Fruit fly (Drosophila melanogaster) whole organism, embryonic: ENCODE results near the gene mEFG1.

Source experiments
- Atf-2 ChIP-seq: fragments of 200-800 bp; sonication (Bioruptor generic); optimal IDR thresholded peaks from 2 replicates; lab custom pipeline; 2016; ENCODE audit warnings: missing biosample characterization, missing genetic modification characterization
- B-H2 ChIP-seq: fragments of 200-800 bp; sonication (Bioruptor generic); optimal IDR thresholded peaks from 2 replicates; lab custom pipeline; 2018; ENCODE audit warnings: missing biosample characterization, mild to moderate bottlenecking, missing genetic modification characterization
- BEAF-32 ChIP-seq: fragments of 200-800 bp; sonication (Bioruptor generic); optimal IDR thresholded peaks from 3 replicates; lab custom pipeline; 2017; ENCODE audit warnings: missing biosample characterization, missing genetic modification characterization, mild to moderate bottlenecking, moderate library complexity, missing genetic modification reagents
- Bgb ChIP-seq: fragments of 200-800 bp; sonication (Bioruptor generic); IDR thresholded peaks from 2 replicates; pipeline ENCODE4 v1.3.6; 2022; ENCODE audit warnings: missing biosample characterization, missing genetic modification characterization; ENCODE audit not compliant: partially characterized antibody
- CG10321 ChIP-seq: fragments of 200-800 bp; sonication (Bioruptor generic); IDR thresholded peaks from 2 replicates; pipeline ENCODE4 v1.3.6; 2022; ENCODE audit warnings: missing biosample characterization, missing genetic modification characterization
- CG10543 ChIP-seq: fragments of 200-800 bp; sonication (Bioruptor generic); optimal IDR thresholded peaks from 3 replicates; lab custom pipeline; 2017; ENCODE audit warnings: missing biosample characterization, mild to moderate bottlenecking, missing genetic modification characterization, moderate library complexity
- CG1233 ChIP-seq: fragments of 200-800 bp; sonication (Bioruptor generic); optimal IDR thresholded peaks from 4 replicates; lab custom pipeline; 2018; ENCODE audit warnings: missing biosample characterization, mild to moderate bottlenecking, missing genetic modification characterization
- CG12769 ChIP-seq: fragments of 200-800 bp; sonication (Bioruptor generic); optimal IDR thresholded peaks from 2 replicates; lab custom pipeline; 2019; ENCODE audit warnings: missing biosample characterization, mild to moderate bottlenecking, missing genetic modification characterization, moderate library complexity
- CG13894 ChIP-seq: fragments of 200-800 bp; sonication (Bioruptor generic); optimal IDR thresholded peaks from 3 replicates; lab custom pipeline; 2018; ENCODE audit warnings: missing biosample characterization, mild to moderate bottlenecking, missing genetic modification characterization, moderate library complexity
- CG16813 ChIP-seq: fragments of 200-800 bp; sonication (Bioruptor generic); IDR thresholded peaks from 3 replicates; pipeline ENCODE4 v1.3.6; 2022; ENCODE audit warnings: missing biosample characterization, missing genetic modification characterization; ENCODE audit not compliant: partially characterized antibody
- CG2120 ChIP-seq: fragments of 200-800 bp; sonication (Bioruptor generic); optimal IDR thresholded peaks from 3 replicates; lab custom pipeline; 2016; ENCODE audit warnings: missing biosample characterization, missing genetic modification characterization
- CG31441 ChIP-seq: fragments of 200-800 bp; sonication (Bioruptor generic); IDR thresholded peaks from 2 replicates; pipeline ENCODE4 v1.3.6; 2022; ENCODE audit warnings: missing biosample characterization, missing genetic modification characterization
- CG4282 ChIP-seq: fragments of 200-800 bp; sonication (Bioruptor generic); optimal IDR thresholded peaks from 2 replicates; lab custom pipeline; 2016; ENCODE audit warnings: missing biosample characterization, missing genetic modification characterization
- CG8281 ChIP-seq: fragments of 200-800 bp; sonication (Bioruptor generic); optimal IDR thresholded peaks from 2 replicates; lab custom pipeline; 2018; ENCODE audit warnings: missing biosample characterization, mild to moderate bottlenecking, missing genetic modification characterization, moderate library complexity
- CG8359 ChIP-seq: fragments of 200-800 bp; sonication (Bioruptor generic); optimal IDR thresholded peaks from 2 replicates; lab custom pipeline; 2017; ENCODE audit warnings: missing biosample characterization, mild to moderate bottlenecking, missing genetic modification characterization, borderline replicate concordance
- CG8388 ChIP-seq: fragments of 200-800 bp; sonication (Bioruptor generic); optimal IDR thresholded peaks from 2 replicates; lab custom pipeline; 2019; ENCODE audit warnings: missing biosample characterization, mild to moderate bottlenecking, missing genetic modification characterization, moderate library complexity
- GATAe ChIP-seq: fragments of 200-800 bp; sonication (Bioruptor generic); conservative IDR thresholded peaks from 2 replicates; pipeline ENCODE4 v1.3.6; 2022; ENCODE audit warnings: missing biosample characterization, missing genetic modification characterization
- HLH3B ChIP-seq: fragments of 200-800 bp; sonication (Bioruptor generic); IDR thresholded peaks from 2 replicates; pipeline ENCODE4 v1.3.6; 2022; ENCODE audit warnings: missing biosample characterization, missing genetic modification characterization
- Hr51 ChIP-seq, 2 experiments: fragments of 200-800 bp; sonication (Bioruptor generic); optimal IDR thresholded peaks; 2 replicates in 1 of 2; 3 replicates in 1 of 2; lab custom pipeline; 2016 to 2018; ENCODE audit warnings: missing biosample characterization in 2 of 2, missing genetic modification characterization in 2 of 2, mild to moderate bottlenecking in 1 of 2, moderate library complexity in 1 of 2
- NC2β ChIP-seq: fragments of 200-800 bp; sonication (Bioruptor generic); optimal IDR thresholded peaks from 2 replicates; lab custom pipeline; 2016; ENCODE audit warnings: missing biosample characterization, missing genetic modification characterization
- NK7.1 ChIP-seq: fragments of 200-800 bp; sonication (Bioruptor generic); optimal IDR thresholded peaks from 3 replicates; lab custom pipeline; 2016; ENCODE audit warnings: missing biosample characterization, missing genetic modification characterization
- Neu2 ChIP-seq: fragments of 200-800 bp; sonication (Bioruptor generic); optimal IDR thresholded peaks from 3 replicates; lab custom pipeline; 2016; ENCODE audit warnings: missing biosample characterization, missing genetic modification characterization, borderline replicate concordance
- Nf-YC ChIP-seq: fragments of 200-800 bp; optimal IDR thresholded peaks from 3 replicates; lab custom pipeline; 2019; ENCODE audit warnings: missing biosample characterization, mild to moderate bottlenecking, missing genetic modification characterization, moderate library complexity
- Opbp ChIP-seq: fragments of 200-800 bp; sonication (Bioruptor generic); IDR thresholded peaks from 3 replicates; pipeline ENCODE4 v1.3.6; 2022; ENCODE audit warnings: missing biosample characterization, missing genetic modification characterization; ENCODE audit not compliant: partially characterized antibody
- Scr ChIP-seq: fragments of 200-800 bp; sonication (Bioruptor generic); IDR thresholded peaks from 2 replicates; pipeline ENCODE4 v1.3.6; 2022; ENCODE audit warnings: missing biosample characterization, missing genetic modification characterization; ENCODE audit not compliant: partially characterized antibody
- Six4 ChIP-seq: fragments of 200-800 bp; sonication (Bioruptor generic); optimal IDR thresholded peaks from 2 replicates; lab custom pipeline; 2016; ENCODE audit warnings: missing biosample characterization, missing genetic modification characterization
- TFAM ChIP-seq: fragments of 200-800 bp; sonication (Bioruptor generic); optimal IDR thresholded peaks from 2 replicates; lab custom pipeline; 2017; ENCODE audit warnings: missing biosample characterization, missing genetic modification characterization, inconsistent platforms
- Tbp ChIP-seq: fragments of >200 bp; optimal IDR thresholded peaks from 2 replicates; lab custom pipeline; 2018; ENCODE audit warnings: missing biosample characterization, missing genetic modification characterization
- al ChIP-seq: fragments of 200-800 bp; sonication (Bioruptor generic); IDR thresholded peaks from 2 replicates; pipeline ENCODE4 v1.3.6; 2022; ENCODE audit warnings: missing biosample characterization, missing genetic modification characterization
- aop ChIP-seq: fragments of 200-800 bp; sonication (Bioruptor generic); IDR thresholded peaks from 2 replicates; pipeline ENCODE4 v1.3.6; 2022; ENCODE audit warnings: missing biosample characterization, missing genetic modification characterization
- ap ChIP-seq: fragments of 200-800 bp; sonication (Bioruptor generic); IDR thresholded peaks from 2 replicates; pipeline ENCODE4 v1.3.6; 2022; ENCODE audit warnings: missing biosample characterization, missing genetic modification characterization
- ase ChIP-seq: fragments of 200-800 bp; sonication (Bioruptor generic); IDR thresholded peaks from 3 replicates; pipeline ENCODE4 v1.3.6; 2022; ENCODE audit warnings: missing biosample characterization, missing genetic modification characterization
- ato ChIP-seq: fragments of 200-800 bp; sonication (Bioruptor generic); IDR thresholded peaks from 2 replicates; pipeline ENCODE4 v1.3.6; 2022; ENCODE audit warnings: missing biosample characterization, missing genetic modification characterization; ENCODE audit not compliant: partially characterized antibody
- az2 ChIP-seq: fragments of 200-800 bp; sonication (Bioruptor generic); optimal IDR thresholded peaks from 3 replicates; lab custom pipeline; 2016; ENCODE audit warnings: missing biosample characterization, missing genetic modification characterization
- bcd ChIP-seq: fragments of 200-800 bp; sonication (Bioruptor generic); optimal IDR thresholded peaks from 2 replicates; lab custom pipeline; 2017; ENCODE audit warnings: missing biosample characterization, mild to moderate bottlenecking, missing genetic modification characterization
- grn ChIP-seq: fragments of 200-800 bp; sonication (Bioruptor generic); optimal IDR thresholded peaks from 3 replicates; lab custom pipeline; 2017; ENCODE audit warnings: missing biosample characterization, missing genetic modification characterization
- kay ChIP-seq: fragments of 200-800 bp; sonication (Bioruptor generic); optimal IDR thresholded peaks from 2 replicates; lab custom pipeline; 2016; ENCODE audit warnings: missing biosample characterization, missing genetic modification characterization
- lmd ChIP-seq: fragments of 200-800 bp; sonication (Bioruptor generic); IDR thresholded peaks from 2 replicates; pipeline ENCODE4 v1.3.6; 2022; ENCODE audit warnings: missing biosample characterization, missing genetic modification characterization
- mam ChIP-seq: fragments of 200-800 bp; sonication (Bioruptor generic); optimal IDR thresholded peaks from 3 replicates; lab custom pipeline; 2016; ENCODE audit warnings: missing biosample characterization, missing genetic modification characterization
- nau ChIP-seq: fragments of 200-800 bp; sonication (Bioruptor generic); optimal IDR thresholded peaks from 3 replicates; lab custom pipeline; 2017; ENCODE audit warnings: missing biosample characterization, mild to moderate bottlenecking, missing genetic modification characterization, missing genetic modification reagents
- nmo ChIP-seq: fragments of 200-800 bp; sonication (Bioruptor generic); optimal IDR thresholded peaks from 2 replicates; lab custom pipeline; 2018; ENCODE audit warnings: missing biosample characterization, mild to moderate bottlenecking, missing genetic modification characterization, moderate library complexity
- pfk ChIP-seq: fragments of 200-800 bp; sonication (Bioruptor generic); optimal IDR thresholded peaks from 2 replicates; lab custom pipeline; 2018; ENCODE audit warnings: missing biosample characterization, mild to moderate bottlenecking, missing genetic modification characterization, moderate library complexity
- pita ChIP-seq: fragments of 200-800 bp; sonication (Bioruptor generic); optimal IDR thresholded peaks from 2 replicates; lab custom pipeline; 2017; ENCODE audit warnings: missing biosample characterization, mild to moderate bottlenecking, missing genetic modification characterization
- row ChIP-seq: fragments of 200-800 bp; sonication (Bioruptor generic); IDR thresholded peaks from 3 replicates; pipeline ENCODE4 v1.3.6; 2022; ENCODE audit warnings: missing biosample characterization, missing genetic modification characterization
- slou ChIP-seq: fragments of 200-800 bp; sonication (Bioruptor generic); optimal IDR thresholded peaks from 3 replicates; lab custom pipeline; 2016; ENCODE audit warnings: missing biosample characterization, missing genetic modification characterization
- sob ChIP-seq: fragments of 200-800 bp; sonication (Bioruptor generic); IDR thresholded peaks from 2 replicates; pipeline ENCODE4 v1.3.6; 2022; ENCODE audit warnings: missing biosample characterization, missing genetic modification characterization
- sqz ChIP-seq: fragments of 200-800 bp; sonication (Bioruptor generic); optimal IDR thresholded peaks from 3 replicates; lab custom pipeline; 2018; ENCODE audit warnings: missing biosample characterization, mild to moderate bottlenecking, missing genetic modification characterization
- stc ChIP-seq: fragments of 200-800 bp; sonication (Bioruptor generic); IDR thresholded peaks from 2 replicates; pipeline ENCODE4 v1.3.6; 2022; ENCODE audit warnings: missing biosample characterization, missing genetic modification characterization
- tx ChIP-seq: fragments of 200-800 bp; sonication (Bioruptor generic); optimal IDR thresholded peaks from 2 replicates; lab custom pipeline; 2016; ENCODE audit warnings: missing biosample characterization, missing genetic modification characterization
- zen ChIP-seq: fragments of 200-800 bp; sonication (Bioruptor generic); optimal IDR thresholded peaks from 3 replicates; lab custom pipeline; 2018; ENCODE audit warnings: missing biosample characterization, mild to moderate bottlenecking, missing genetic modification characterization, moderate library complexity
- zfh1 ChIP-seq: fragments of 200-800 bp; sonication (Bioruptor generic); IDR thresholded peaks from 3 replicates; pipeline ENCODE4 v1.3.6; 2022; ENCODE audit warnings: missing biosample characterization, missing genetic modification characterization

Gene mEFG1

dm6 chr2L:7261989-7262388, 39.1 kb upstream of the mEFG1 start (continued):
- TF ChIP-seq CG13894 (tag; lab: Kevin White, UChicago) (no peak), az2 (peak; percentile 64), CG4282 (GFP tag; lab: Kevin White, UChicago) (no peak), aop (no peak), lmd (GFP tag; lab: Robert Waterston, UW) (peak; percentile 59), CG8281 (tag; lab: Kevin White, UChicago) (no peak), HLH3B (GFP tag; lab: Robert Waterston, UW) (peak; percentile 66), GATAe (GFP tag; lab: Robert Waterston, UW) (no peak), kay (GFP tag; lab: Kevin White, UChicago) (no peak), slou (GFP tag; lab: Kevin White, UChicago) (no peak), CG31441 (GFP tag; lab: Robert Waterston, UW) (peak; percentile 49), mam (GFP tag; lab: Kevin White, UChicago) (no peak), CG1233 (no peak), pfk (no peak), Opbp (GFP tag; lab: Robert Waterston, UW) (no peak), Tbp (GFP tag; lab: Kevin White, UChicago) (no peak), grn (GFP tag; lab: Kevin White, UChicago) (no peak), TFAM (GFP tag; lab: Kevin White, UChicago) (no peak), CG8359 (GFP tag; lab: Kevin White, UChicago) (peak; percentile 8), Six4 (GFP tag; lab: Kevin White, UChicago) (peak; percentile 24), CG16813 (GFP tag; lab: Robert Waterston, UW) (no peak), nau (GFP tag; lab: Kevin White, UChicago) (no peak), NC2β (GFP tag; lab: Kevin White, UChicago) (peak; percentile 26), ase (GFP tag; lab: Robert Waterston, UW) (no peak), CG8388 (GFP tag; lab: Kevin White, UChicago) (peak; percentile 73), Scr (GFP tag; lab: Robert Waterston, UW) (no peak), Neu2 (GFP tag; lab: Kevin White, UChicago) (no peak), Nf-YC (tag; lab: Kevin White, UChicago) (no peak), NK7.1 (GFP tag; lab: Kevin White, UChicago) (no peak), row (GFP tag; lab: Robert Waterston, UW) (peak; percentile 57), CG10543 (GFP tag; lab: Kevin White, UChicago) (no peak), CG12769 (peak; percentile 29), Atf-2 (no peak), pita (GFP tag; lab: Kevin White, UChicago) (no peak), B-H2 (GFP tag; lab: Kevin White, UChicago) (no peak), bcd (GFP tag; lab: Kevin White, UChicago) (peak; percentile 32), CG10321 (GFP tag; lab: Robert Waterston, UW) (no peak), Hr51 (GFP tag; optimal IDR thresholded peaks at IDR 0.05; lab: Kevin White, UChicago) (peak in 1 of 2 experiments; percentile 39), zen (tag; lab: Kevin White, UChicago) (no peak), sob (no peak), nmo (GFP tag; lab: Kevin White, UChicago) (peak; percentile 63), tx (no peak), zfh1 (GFP tag; lab: Robert Waterston, UW) (peak; percentile 73), BEAF-32 (GFP tag; lab: Kevin White, UChicago) (no peak), ap (GFP tag; lab: Robert Waterston, UW) (peak; percentile 26; the same call in 1 of the 2 replicates), Bgb (GFP tag; lab: Robert Waterston, UW) (no peak), ato (GFP tag; lab: Robert Waterston, UW) (no peak), sqz (no peak), CG2120 (peak; percentile 32), stc (GFP tag; lab: Robert Waterston, UW) (no peak), al (GFP tag; lab: Robert Waterston, UW) (no peak)
